Worm (Caenorhabditis elegans) whole organism, L3 larva: ENCODE data around the gene fil-1.

ENCODE experiments used
- pha-4 ChIP-seq: fragments of 150-350 bp; optimal IDR thresholded peaks from 2 replicates; lab custom pipeline; 2014; ENCODE audit warnings: missing biosample characterization, missing genetic modification reagents, missing genetic modification characterization
- ztf-4 ChIP-seq: fragments of 150-350 bp; optimal IDR thresholded peaks from 2 replicates; lab custom pipeline; 2014; ENCODE audit warnings: missing biosample characterization, missing genetic modification characterization

ce11 chrV:14947022-14947421 is 46.6 kb upstream of the fil-1 start, which contains the start of gene C30G7.4:
- no peak for TF ChIP-seq ztf-4 (tag; lab: Kevin White, UChicago)
- TF ChIP-seq pha-4 (tag; lab: Kevin White, UChicago) = no peak
